Fruit fly (Drosophila melanogaster): ENCODE results near the gene Vha26.

DNA sequence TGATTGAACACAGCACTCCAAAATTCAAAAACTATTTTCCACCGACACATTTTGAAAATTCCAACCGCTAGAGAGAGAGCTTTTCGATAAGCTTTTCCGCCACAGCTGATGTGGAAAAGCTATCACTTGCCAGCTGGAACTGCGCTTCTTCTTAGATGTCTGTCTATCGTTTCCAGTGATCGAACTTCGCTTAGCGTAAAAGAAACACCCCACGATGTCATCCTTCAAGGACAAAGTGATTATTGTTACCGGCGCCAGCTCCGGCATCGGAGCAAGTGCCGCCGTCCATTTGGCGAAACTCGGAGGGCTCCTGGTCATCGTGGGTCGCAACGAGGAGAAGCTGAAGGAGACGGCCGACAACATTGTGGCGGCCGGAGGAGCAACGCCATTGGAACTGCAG is 40.6 kb downstream of the Vha26 start, which contains the start of gene CG31549:
- TF ChIP-seq CG8478 (optimal IDR thresholded peaks at IDR 0.05) (no peak), CTCF (optimal IDR thresholded peaks at IDR 0.05) (no peak)
